Worm (Caenorhabditis elegans): ENCODE results near the gene srt-40.

DNA sequence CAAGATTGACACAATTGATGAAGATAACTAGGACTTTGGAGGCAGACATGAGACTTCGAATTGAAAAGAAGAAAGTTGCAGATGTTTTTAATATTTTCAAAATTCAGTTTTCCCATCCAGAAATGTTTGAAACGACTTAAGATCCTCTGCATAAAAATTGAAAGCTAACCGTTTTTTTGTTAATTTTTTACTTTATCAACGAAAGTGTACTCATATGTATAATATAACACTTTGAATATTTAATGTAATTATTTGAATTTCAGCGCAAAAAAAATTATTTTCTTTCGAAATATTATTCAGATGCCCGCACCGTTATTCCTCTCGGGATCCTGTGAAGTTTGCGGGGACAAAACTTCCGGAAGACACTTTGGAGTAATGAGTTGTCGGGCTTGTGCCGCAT, 20.8 kb upstream of the srt-40 start, which contains the start of gene nhr-18:
- TF ChIP-seq mab-5 (tag; optimal IDR thresholded peaks at IDR 0.05) = no peak
- no peak for TF ChIP-seq snpc-4 (tag; optimal IDR thresholded peaks at IDR 0.05)
- no peak for TF ChIP-seq mep-1 (tag; optimal IDR thresholded peaks at IDR 0.05)
